Fruit fly (Drosophila melanogaster) whole organism, embryonic: Measurements from ENCODE around the gene Mlc1.

Experiments
- ATbp ChIP-seq: fragments of 200-800 bp; sonication (Bioruptor generic); optimal IDR thresholded peaks from 2 replicates; lab custom pipeline; 2017; ENCODE audit warnings: missing biosample characterization, mild to moderate bottlenecking, missing genetic modification characterization, missing genetic modification reagents
- Asciz ChIP-seq: fragments of 200-800 bp; sonication (Bioruptor generic); optimal IDR thresholded peaks from 2 replicates; lab custom pipeline; 2017; ENCODE audit warnings: missing biosample characterization, mild to moderate bottlenecking, missing genetic modification characterization, missing genetic modification reagents
- B-H2 ChIP-seq: fragments of 200-800 bp; sonication (Bioruptor generic); optimal IDR thresholded peaks from 2 replicates; lab custom pipeline; 2018; ENCODE audit warnings: missing biosample characterization, mild to moderate bottlenecking, missing genetic modification characterization
- CG11696 ChIP-seq: fragments of 200-800 bp; sonication (Bioruptor generic); IDR thresholded peaks from 2 replicates; pipeline ENCODE4 v1.3.6; 2022; ENCODE audit warnings: missing biosample characterization, missing genetic modification characterization
- CG12219 ChIP-seq: fragments of 200-800 bp; sonication (Bioruptor generic); optimal IDR thresholded peaks from 3 replicates; lab custom pipeline; 2018; ENCODE audit warnings: missing biosample characterization, mild to moderate bottlenecking, missing genetic modification characterization
- CG12391 ChIP-seq: fragments of 200-800 bp; sonication (Bioruptor generic); optimal IDR thresholded peaks from 3 replicates; lab custom pipeline; 2018; ENCODE audit warnings: missing biosample characterization, mild to moderate bottlenecking, missing genetic modification characterization, moderate library complexity
- CG14860 ChIP-seq: fragments of 200-800 bp; sonication (Bioruptor generic); IDR thresholded peaks from 3 replicates; pipeline ENCODE4 v1.3.6; 2022; ENCODE audit warnings: missing biosample characterization, missing genetic modification characterization; ENCODE audit not compliant: partially characterized antibody
- CG16863 ChIP-seq: fragments of 200-800 bp; sonication (Bioruptor generic); optimal IDR thresholded peaks from 3 replicates; lab custom pipeline; 2016; ENCODE audit warnings: missing biosample characterization, missing genetic modification characterization
- CG17186 ChIP-seq: fragments of 200-800 bp; sonication (Bioruptor generic); optimal IDR thresholded peaks from 3 replicates; lab custom pipeline; 2017; ENCODE audit warnings: missing biosample characterization, missing genetic modification reagents, missing genetic modification characterization
- CG18619 ChIP-seq: fragments of 200-800 bp; sonication (Bioruptor generic); optimal IDR thresholded peaks from 3 replicates; lab custom pipeline; 2017; ENCODE audit warnings: missing biosample characterization, mild to moderate bottlenecking, missing genetic modification characterization
- CG2116 ChIP-seq: fragments of 200-800 bp; sonication (Bioruptor generic); optimal IDR thresholded peaks from 3 replicates; lab custom pipeline; 2018; ENCODE audit warnings: missing biosample characterization, mild to moderate bottlenecking, missing genetic modification characterization
- CG3065 ChIP-seq: fragments of 200-800 bp; sonication (Bioruptor generic); optimal IDR thresholded peaks from 2 replicates; lab custom pipeline; 2016; ENCODE audit warnings: missing biosample characterization, missing genetic modification characterization
- CG31224 ChIP-seq: fragments of 200-800 bp; sonication (Bioruptor generic); IDR thresholded peaks from 2 replicates; pipeline ENCODE4 v1.3.6; 2022; ENCODE audit warnings: missing biosample characterization, missing genetic modification characterization
- CG3163 ChIP-seq: fragments of 200-800 bp; sonication (Bioruptor generic); optimal IDR thresholded peaks from 3 replicates; lab custom pipeline; 2016; ENCODE audit warnings: missing biosample characterization, missing genetic modification characterization
- CG34422 ChIP-seq: fragments of 200-800 bp; sonication (Bioruptor generic); IDR thresholded peaks from 3 replicates; pipeline ENCODE4 v1.3.6; 2022; ENCODE audit warnings: missing biosample characterization, missing genetic modification characterization
- CG5953 ChIP-seq: fragments of 200-800 bp; sonication (Bioruptor generic); IDR thresholded peaks from 2 replicates; pipeline ENCODE4 v1.3.6; 2022; ENCODE audit warnings: missing biosample characterization, missing genetic modification characterization
- CG6254 ChIP-seq: fragments of 200-800 bp; sonication (Bioruptor generic); optimal IDR thresholded peaks from 3 replicates; lab custom pipeline; 2017; ENCODE audit warnings: mild to moderate bottlenecking, missing biosample characterization, missing genetic modification reagents, missing genetic modification characterization
- CG6654 ChIP-seq: fragments of 200-800 bp; sonication (Bioruptor generic); optimal IDR thresholded peaks from 2 replicates; lab custom pipeline; 2017; ENCODE audit warnings: missing biosample characterization, mild to moderate bottlenecking, missing genetic modification characterization
- CG8944 ChIP-seq: fragments of 200-800 bp; sonication (Bioruptor generic); optimal IDR thresholded peaks from 3 replicates; lab custom pipeline; 2016; ENCODE audit warnings: missing biosample characterization, missing genetic modification characterization
- Dbx ChIP-seq: fragments of 200-800 bp; sonication (Bioruptor generic); IDR thresholded peaks from 3 replicates; pipeline ENCODE4 v1.3.6; 2022; ENCODE audit warnings: missing biosample characterization, missing genetic modification characterization
- Elba2 ChIP-seq: fragments of 200-800 bp; sonication (Bioruptor generic); optimal IDR thresholded peaks from 3 replicates; lab custom pipeline; 2016; ENCODE audit warnings: missing biosample characterization, missing genetic modification characterization
- GATAe ChIP-seq: fragments of 200-800 bp; sonication (Bioruptor generic); conservative IDR thresholded peaks from 2 replicates; pipeline ENCODE4 v1.3.6; 2022; ENCODE audit warnings: missing biosample characterization, missing genetic modification characterization
- Gsc ChIP-seq: fragments of 200-800 bp; sonication (Bioruptor generic); IDR thresholded peaks from 2 replicates; pipeline ENCODE4 v1.3.6; 2022; ENCODE audit warnings: missing biosample characterization, missing genetic modification characterization
- HLH3B ChIP-seq: fragments of 200-800 bp; sonication (Bioruptor generic); IDR thresholded peaks from 2 replicates; pipeline ENCODE4 v1.3.6; 2022; ENCODE audit warnings: missing biosample characterization, missing genetic modification characterization
- NfI ChIP-seq: fragments of 200-800 bp; sonication (Bioruptor generic); optimal IDR thresholded peaks from 3 replicates; lab custom pipeline; 2018; ENCODE audit warnings: missing biosample characterization, mild to moderate bottlenecking, missing genetic modification characterization, moderate library complexity
- Ptx1 ChIP-seq: fragments of 200-800 bp; sonication (Bioruptor generic); IDR thresholded peaks from 2 replicates; pipeline ENCODE4 v1.3.6; 2022; ENCODE audit warnings: missing biosample characterization, missing genetic modification characterization
- Spps ChIP-seq: fragments of 200-800 bp; sonication (Bioruptor generic); optimal IDR thresholded peaks from 2 replicates; lab custom pipeline; 2018; ENCODE audit warnings: missing biosample characterization, mild to moderate bottlenecking, missing genetic modification characterization
- ac ChIP-seq: fragments of 200-800 bp; sonication (Bioruptor generic); optimal IDR thresholded peaks from 3 replicates; lab custom pipeline; 2017; ENCODE audit warnings: missing biosample characterization, mild to moderate bottlenecking, missing genetic modification characterization
- ara ChIP-seq: fragments of 200-800 bp; sonication (Bioruptor generic); IDR thresholded peaks from 2 replicates; pipeline ENCODE4 v1.3.6; 2022; ENCODE audit warnings: missing biosample characterization, missing genetic modification characterization
- bab2 ChIP-seq: fragments of 200-800 bp; sonication (Bioruptor generic); optimal IDR thresholded peaks from 2 replicates; lab custom pipeline; 2016; ENCODE audit warnings: missing biosample characterization, missing genetic modification characterization
- bbx ChIP-seq: fragments of 200-800 bp; sonication (Bioruptor generic); IDR thresholded peaks from 2 replicates; pipeline ENCODE4 v1.3.6; 2022; ENCODE audit warnings: missing biosample characterization, missing genetic modification characterization; ENCODE audit not compliant: partially characterized antibody
- bsh ChIP-seq, 2 experiments: fragments of 200-800 bp; sonication (Bioruptor generic); optimal IDR thresholded peaks; 2 replicates each; lab custom pipeline; 2017 to 2018; ENCODE audit warnings: mild to moderate bottlenecking in 2 of 2, missing biosample characterization in 2 of 2, missing genetic modification characterization in 2 of 2, moderate library complexity in 1 of 2
- cg ChIP-seq: fragments of 200-800 bp; sonication (Bioruptor generic); optimal IDR thresholded peaks from 3 replicates; lab custom pipeline; 2019; ENCODE audit warnings: missing biosample characterization, mild to moderate bottlenecking, missing genetic modification characterization, moderate library complexity
- chinmo ChIP-seq: fragments of 200-800 bp; sonication (Bioruptor generic); IDR thresholded peaks from 4 replicates; pipeline ENCODE4 v1.3.6; 2022; ENCODE audit warnings: missing biosample characterization, missing genetic modification characterization; ENCODE audit not compliant: partially characterized antibody
- croc ChIP-seq: fragments of 200-800 bp; sonication (Bioruptor generic); conservative IDR thresholded peaks from 3 replicates; pipeline ENCODE4 v1.3.6; 2022; ENCODE audit warnings: missing biosample characterization, missing genetic modification characterization
- dimm ChIP-seq: fragments of 200-800 bp; sonication (Bioruptor generic); IDR thresholded peaks from 2 replicates; pipeline ENCODE4 v1.3.6; 2022; ENCODE audit warnings: missing biosample characterization, missing genetic modification characterization
- exex ChIP-seq: fragments of 200-800 bp; sonication (Bioruptor generic); optimal IDR thresholded peaks from 4 replicates; lab custom pipeline; 2018; ENCODE audit warnings: missing biosample characterization, mild to moderate bottlenecking, missing genetic modification characterization, moderate library complexity
- hb ChIP-seq: fragments of 200-800 bp; sonication (Bioruptor generic); IDR thresholded peaks from 3 replicates; pipeline ENCODE4 v1.3.6; 2022; ENCODE audit warnings: missing biosample characterization, missing genetic modification characterization; ENCODE audit not compliant: partially characterized antibody
- klu ChIP-seq: fragments of 200-800 bp; sonication (Bioruptor generic); IDR thresholded peaks from 2 replicates; pipeline ENCODE4 v1.3.6; 2022; ENCODE audit warnings: missing biosample characterization, missing genetic modification characterization
- mirr ChIP-seq: fragments of 200-800 bp; sonication (Bioruptor generic); optimal IDR thresholded peaks from 3 replicates; lab custom pipeline; 2018; ENCODE audit warnings: missing biosample characterization, mild to moderate bottlenecking, missing genetic modification characterization
- mld ChIP-seq: fragments of 200-800 bp; sonication (Bioruptor generic); IDR thresholded peaks from 3 replicates; pipeline ENCODE4 v1.3.6; 2022; ENCODE audit warnings: missing biosample characterization, missing genetic modification characterization; ENCODE audit not compliant: partially characterized antibody
- oc ChIP-seq: fragments of 200-800 bp; sonication (Bioruptor generic); optimal IDR thresholded peaks from 2 replicates; lab custom pipeline; 2018; ENCODE audit warnings: missing biosample characterization, mild to moderate bottlenecking, missing genetic modification characterization, moderate library complexity
- pan ChIP-seq, 4 experiments: fragments of >200 bp in 3 of 4; fragments of 200-800 bp in 1 of 4; sonication (Bioruptor generic) in 1 of 4; optimal IDR thresholded peaks in 3 of 4; IDR thresholded peaks in 1 of 4; 2 replicates each; pipeline versions ENCODE4 v1.3.6 to Lab custom; 2017 to 2022; ENCODE audit warnings: missing biosample characterization in 2 of 4, missing genetic modification characterization in 2 of 4, mixed read lengths in 1 of 4
- psq ChIP-seq: fragments of 200-800 bp; sonication (Bioruptor generic); optimal IDR thresholded peaks from 2 replicates; lab custom pipeline; 2017; ENCODE audit warnings: missing biosample characterization, missing genetic modification characterization
- ranshi ChIP-seq: fragments of 200-800 bp; sonication (Bioruptor generic); IDR thresholded peaks from 2 replicates; pipeline ENCODE4 v1.3.6; 2022; ENCODE audit warnings: missing biosample characterization, missing genetic modification characterization
- ro ChIP-seq: fragments of 200-800 bp; sonication (Bioruptor generic); IDR thresholded peaks from 2 replicates; pipeline ENCODE4 v1.3.6; 2022; ENCODE audit warnings: missing biosample characterization, missing genetic modification characterization
- sqz ChIP-seq: fragments of 200-800 bp; sonication (Bioruptor generic); optimal IDR thresholded peaks from 3 replicates; lab custom pipeline; 2018; ENCODE audit warnings: missing biosample characterization, mild to moderate bottlenecking, missing genetic modification characterization
- tna ChIP-seq: fragments of 200-800 bp; sonication (Bioruptor generic); IDR thresholded peaks from 2 replicates; pipeline ENCODE4 v1.3.6; 2022; ENCODE audit warnings: missing biosample characterization, missing genetic modification characterization; ENCODE audit not compliant: partially characterized antibody
- zfh2 ChIP-seq: fragments of 200-800 bp; sonication (Bioruptor generic); optimal IDR thresholded peaks from 2 replicates; lab custom pipeline; 2016; ENCODE audit warnings: missing biosample characterization, missing genetic modification characterization

The Mlc1 gene

dm6 chr3R:27677174-27677726 is 17.3 kb upstream of the Mlc1 start, which contains the start of gene Hsdl2 (continued):
- TF ChIP-seq CG11696 (GFP tag; lab: Robert Waterston, UW) (no peak), CG6254 (GFP tag; lab: Kevin White, UChicago) (no peak), ATbp (GFP tag; lab: Kevin White, UChicago) (no peak), CG6654 (GFP tag; lab: Kevin White, UChicago) (no peak), bbx (GFP tag; lab: Robert Waterston, UW) (peak; percentile 52), ara (no peak), NfI (peak; percentile 15), CG5953 (no peak), zfh2 (GFP tag; lab: Kevin White, UChicago) (peak; percentile 12), oc (tag; lab: Kevin White, UChicago) (no peak), pan (optimal IDR thresholded peaks at IDR 0.05; lab: Kevin White, UChicago) (no peak), pan (GFP tag; optimal IDR thresholded peaks at IDR 0.05 in 1 of 2, IDR thresholded peaks at IDR 0.05 in 1 of 2) (peak in 1 of 2 experiments; percentile 54), chinmo (no peak), CG12219 (GFP tag; lab: Kevin White, UChicago) (no peak), CG17186 (GFP tag; lab: Kevin White, UChicago) (peak; percentile 37), Ptx1 (GFP tag; lab: Robert Waterston, UW) (no peak; the same call in 1 of the 2 replicates), GATAe (no peak), bsh (GFP tag; optimal IDR thresholded peaks at IDR 0.05; lab: Kevin White, UChicago) (no peak), klu (GFP tag; lab: Robert Waterston, UW) (no peak), Asciz (GFP tag; lab: Kevin White, UChicago) (no peak), bab2 (GFP tag; lab: Kevin White, UChicago) (peak; percentile 2), ac (GFP tag; lab: Kevin White, UChicago) (no peak), ro (GFP tag; lab: Robert Waterston, UW) (no peak), mld (GFP tag; lab: Robert Waterston, UW) (no peak), CG2116 (peak; percentile 90), sqz (GFP tag; lab: Kevin White, UChicago) (no peak), ranshi (no peak), CG34422 (GFP tag; lab: Robert Waterston, UW) (0 out of 3 replicates have a peak, but pooled peaks have one; percentile 60), CG18619 (GFP tag; lab: Kevin White, UChicago) (no peak), CG3163 (GFP tag; lab: Kevin White, UChicago) (no peak), Spps (no peak), hb (GFP tag; lab: Robert Waterston, UW) (peak; percentile 53; the same call in 1 of the 3 replicates), CG12391 (tag; lab: Kevin White, UChicago) (peak; percentile 68), exex (tag; lab: Kevin White, UChicago) (no peak), CG3065 (GFP tag; lab: Kevin White, UChicago) (no peak), Dbx (peak; percentile 64; the same call in 2 of the 3 replicates), croc (GFP tag; lab: Robert Waterston, UW) (no peak), HLH3B (GFP tag; lab: Robert Waterston, UW) (0 out of 2 replicates have a peak, but pooled peaks have one; percentile 9), CG14860 (peak; percentile 63; the same call in 2 of the 3 replicates), Gsc (no peak), CG16863 (GFP tag; lab: Kevin White, UChicago) (peak; percentile 6), psq (GFP tag; lab: Kevin White, UChicago) (no peak), cg (GFP tag; lab: Kevin White, UChicago) (peak; percentile 96), mirr (GFP tag; lab: Kevin White, UChicago) (no peak), B-H2 (GFP tag; lab: Kevin White, UChicago) (no peak), dimm (GFP tag; lab: Robert Waterston, UW) (no peak), Elba2 (GFP tag; lab: Kevin White, UChicago) (no peak), CG31224 (GFP tag; lab: Robert Waterston, UW) (0 out of 2 replicates have a peak, but pooled peaks have one; percentile 31), tna (GFP tag; lab: Robert Waterston, UW) (no peak), CG8944 (peak; percentile 4)
